Worm (Caenorhabditis elegans) whole organism, early embryonic: ENCODE results near the gene F41D9.2.

Experiments used
- B0310.2 ChIP-seq: sonication (generic microtip); optimal IDR thresholded peaks from 2 replicates; lab custom pipeline; 2016; ENCODE audit warnings: mild to moderate bottlenecking, missing genetic modification characterization, missing compliant biosample characterization
- F13C5.2 ChIP-seq: sonication (generic microtip); optimal IDR thresholded peaks from 2 replicates; lab custom pipeline; 2017; ENCODE audit warnings: mild to moderate bottlenecking, missing genetic modification characterization, inconsistent platforms, missing compliant biosample characterization
- ama-1 ChIP-seq: fragments of 150-350 bp; optimal IDR thresholded peaks from 2 replicates; lab custom pipeline; 2014
- ceh-13 ChIP-seq: fragments of 200-800 bp; sonication (Bioruptor generic); optimal IDR thresholded peaks from 2 replicates; lab custom pipeline; 2018; ENCODE audit warnings: mild to moderate bottlenecking, missing genetic modification characterization, missing compliant biosample characterization
- ets-7 ChIP-seq: sonication (generic microtip); optimal IDR thresholded peaks from 2 replicates; lab custom pipeline; 2016; ENCODE audit warnings: missing genotype, missing genetic modification characterization, missing compliant biosample characterization
- flt-1 ChIP-seq: fragments of 200-800 bp; sonication (Bioruptor generic); IDR thresholded peaks from 2 replicates; pipeline ENCODE4 v1.3.6; 2022; ENCODE audit warnings: missing genetic modification characterization, missing compliant biosample characterization
- hmg-4 ChIP-seq: fragments of 200-800 bp; sonication (Bioruptor generic); optimal IDR thresholded peaks from 2 replicates; lab custom pipeline; 2018; ENCODE audit warnings: mild to moderate bottlenecking, missing genetic modification characterization, missing compliant biosample characterization
- hnd-1 ChIP-seq: sonication (generic microtip); optimal IDR thresholded peaks from 2 replicates; lab custom pipeline; 2016; ENCODE audit warnings: missing genetic modification characterization, missing compliant biosample characterization
- sea-1 ChIP-seq: fragments of 200-800 bp; sonication (Bioruptor generic); conservative IDR thresholded peaks from 2 replicates; pipeline ENCODE4 v1.3.6; 2022; ENCODE audit warnings: missing genetic modification characterization, missing compliant biosample characterization
- tbx-11 ChIP-seq: fragments of 200-800 bp; sonication (Bioruptor generic); IDR thresholded peaks from 2 replicates; pipeline ENCODE4 v1.3.6; 2022; ENCODE audit warnings: missing genetic modification characterization, missing compliant biosample characterization
- tra-4 ChIP-seq: sonication (generic microtip); optimal IDR thresholded peaks from 2 replicates; lab custom pipeline; 2017; ENCODE audit warnings: missing genetic modification characterization, missing compliant biosample characterization

DNA sequence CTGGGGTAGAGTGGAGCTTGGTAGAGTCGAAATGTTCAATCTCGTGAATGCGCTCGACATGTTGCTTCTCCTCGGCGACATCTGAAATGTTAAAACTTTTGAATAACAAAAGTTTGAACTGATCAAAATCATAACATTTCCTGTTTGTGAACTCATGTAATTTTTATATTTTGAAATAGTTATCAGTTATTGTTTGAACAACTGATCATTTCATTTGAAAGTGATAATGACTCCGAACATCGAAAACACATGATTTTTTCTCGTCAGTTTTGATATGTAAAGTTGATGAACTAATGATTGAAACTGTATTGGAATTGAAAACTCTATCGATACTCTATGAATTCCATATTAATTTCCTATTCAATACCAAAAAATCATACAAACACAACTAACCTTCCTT, 38.5 kb upstream of the F41D9.2 start:
- no peak for TF ChIP-seq B0310.2 (tag; lab: Kevin White, UChicago)
- no peak for TF ChIP-seq ets-7 (tag; lab: Kevin White, UChicago)
- no peak for TF ChIP-seq sea-1 (GFP tag; lab: Robert Waterston, UW)
- TF ChIP-seq F13C5.2 (tag; lab: Kevin White, UChicago): no peak
- TF ChIP-seq ama-1 (lab: Kevin White, UChicago): no peak
- no peak for TF ChIP-seq hmg-4 (GFP tag; lab: Kevin White, UChicago)
- TF ChIP-seq flt-1: no peak
- no peak for TF ChIP-seq tra-4 (tag; lab: Kevin White, UChicago)
- no peak for TF ChIP-seq hnd-1 (tag; lab: Kevin White, UChicago)
- TF ChIP-seq ceh-13 (GFP tag; lab: Kevin White, UChicago): no peak
- no peak for TF ChIP-seq tbx-11 (GFP tag; lab: Robert Waterston, UW)
